Fruit fly (Drosophila melanogaster) whole organism, embryonic: ENCODE results near the gene Ciz1.

Experiments used
- CG5953 ChIP-seq: fragments of 200-800 bp; sonication (Bioruptor generic); IDR thresholded peaks from 2 replicates; pipeline ENCODE4 v1.3.6; 2022; ENCODE audit warnings: missing biosample characterization, missing genetic modification characterization
- CG8359 ChIP-seq: fragments of 200-800 bp; sonication (Bioruptor generic); optimal IDR thresholded peaks from 2 replicates; lab custom pipeline; 2017; ENCODE audit warnings: missing biosample characterization, mild to moderate bottlenecking, missing genetic modification characterization, borderline replicate concordance
- Dip3 ChIP-seq: fragments of 200-800 bp; sonication (Bioruptor generic); optimal IDR thresholded peaks from 3 replicates; lab custom pipeline; 2016; ENCODE audit warnings: missing biosample characterization, missing genetic modification characterization
- ERR ChIP-seq: fragments of 200-800 bp; sonication (Bioruptor generic); optimal IDR thresholded peaks from 2 replicates; lab custom pipeline; 2016; ENCODE audit warnings: missing biosample characterization, missing genetic modification characterization
- H2.0 ChIP-seq: fragments of 200-800 bp; sonication (Bioruptor generic); IDR thresholded peaks from 2 replicates; pipeline ENCODE4 v1.3.6; 2022; ENCODE audit warnings: missing biosample characterization, missing genetic modification characterization
- NK7.1 ChIP-seq: fragments of 200-800 bp; sonication (Bioruptor generic); optimal IDR thresholded peaks from 3 replicates; lab custom pipeline; 2016; ENCODE audit warnings: missing biosample characterization, missing genetic modification characterization
- ab ChIP-seq: fragments of 200-800 bp; sonication (Bioruptor generic); optimal IDR thresholded peaks from 2 replicates; lab custom pipeline; 2016; ENCODE audit warnings: missing biosample characterization, missing genetic modification characterization
- crc ChIP-seq: fragments of 200-800 bp; sonication (Bioruptor generic); optimal IDR thresholded peaks from 2 replicates; lab custom pipeline; 2016; ENCODE audit warnings: missing biosample characterization, missing genetic modification characterization
- hth ChIP-seq: fragments of >200 bp; optimal IDR thresholded peaks from 2 replicates; lab custom pipeline; 2017; ENCODE audit warnings: inconsistent platforms

DNA sequence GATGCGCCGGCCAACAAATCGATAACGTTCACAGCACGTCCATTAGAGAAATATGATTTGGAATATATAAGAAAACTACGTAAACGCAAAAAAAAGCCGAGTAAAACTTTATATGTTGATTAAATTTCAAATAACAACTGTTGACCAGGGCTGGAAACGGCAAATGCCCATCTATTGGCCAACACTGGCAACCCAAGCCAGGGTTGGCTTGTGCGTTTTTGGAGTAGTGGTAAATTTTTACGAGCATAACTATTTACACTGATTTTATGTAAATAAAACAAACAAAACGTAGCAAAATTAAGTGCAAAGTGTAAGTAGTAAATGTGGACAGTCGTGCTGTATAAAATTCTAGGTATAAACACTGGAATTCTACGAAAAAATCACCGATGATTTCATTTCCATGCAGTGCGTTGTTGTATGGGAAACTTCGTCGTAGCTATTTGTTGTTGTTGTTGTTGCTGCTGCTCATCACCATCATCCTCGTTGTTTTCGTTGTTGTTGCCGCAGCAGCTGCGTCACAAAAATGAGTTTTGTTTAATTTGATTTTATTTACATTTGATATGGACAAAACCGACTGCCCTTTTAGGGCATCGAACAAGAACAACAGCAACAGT, 34.7 kb downstream of the Ciz1 start, which contains the start of gene nudE:
- TF ChIP-seq CG8359 (GFP tag; lab: Kevin White, UChicago) (no peak), crc (GFP tag; lab: Kevin White, UChicago) (peak; percentile 21), ERR (GFP tag; lab: Kevin White, UChicago) (peak; percentile 8), Dip3 (GFP tag; lab: Kevin White, UChicago) (peak; percentile 16), NK7.1 (GFP tag; lab: Kevin White, UChicago) (no peak), ab (peak; percentile 3), CG5953 (GFP tag; lab: Robert Waterston, UW) (no peak), H2.0 (GFP tag; lab: Robert Waterston, UW) (no peak), hth (lab: Kevin White, UChicago) (no peak)
